Fruit fly (Drosophila melanogaster) whole organism, adult: ENCODE measurements around the gene Exo70.

Source experiments
- CG11617 ChIP-seq: fragments of 200-800 bp; sonication (Bioruptor generic); optimal IDR thresholded peaks from 2 replicates; lab custom pipeline; 2017; ENCODE audit warnings: mild to moderate bottlenecking, missing biosample characterization, missing genetic modification reagents, missing genetic modification characterization
- CG12768 ChIP-seq: fragments of 200-800 bp; sonication (Bioruptor generic); optimal IDR thresholded peaks from 2 replicates; lab custom pipeline; 2017; ENCODE audit warnings: missing biosample characterization, missing genetic modification characterization, mild to moderate bottlenecking, moderate library complexity, missing genetic modification reagents
- CG14711 ChIP-seq: fragments of 200-800 bp; sonication (Bioruptor generic); optimal IDR thresholded peaks from 2 replicates; lab custom pipeline; 2018; ENCODE audit warnings: missing biosample characterization, mild to moderate bottlenecking, missing genetic modification characterization, moderate library complexity
- CG1620 ChIP-seq: fragments of 200-800 bp; sonication (Bioruptor generic); optimal IDR thresholded peaks from 2 replicates; lab custom pipeline; 2016; ENCODE audit warnings: missing biosample characterization, missing genetic modification characterization
- CG33017 ChIP-seq: fragments of 200-800 bp; sonication (Bioruptor generic); optimal IDR thresholded peaks from 2 replicates; lab custom pipeline; 2018; ENCODE audit warnings: missing biosample characterization, mild to moderate bottlenecking, missing genetic modification characterization, moderate library complexity
- CG5204 ChIP-seq: fragments of 200-800 bp; sonication (Bioruptor generic); optimal IDR thresholded peaks from 2 replicates; lab custom pipeline; 2016; ENCODE audit warnings: missing biosample characterization, missing genetic modification characterization
- CG7045 ChIP-seq: fragments of 200-800 bp; sonication (Bioruptor generic); optimal IDR thresholded peaks from 2 replicates; lab custom pipeline; 2017; ENCODE audit warnings: missing biosample characterization, mild to moderate bottlenecking, missing genetic modification characterization
- CG7101 ChIP-seq: fragments of 200-800 bp; sonication (Bioruptor generic); optimal IDR thresholded peaks from 2 replicates; lab custom pipeline; 2018; ENCODE audit warnings: missing biosample characterization, mild to moderate bottlenecking, missing genetic modification characterization, moderate library complexity
- Clk ChIP-seq: fragments of 200-800 bp; sonication (Bioruptor generic); optimal IDR thresholded peaks from 2 replicates; lab custom pipeline; 2017; ENCODE audit warnings: missing biosample characterization, missing genetic modification characterization
- Crg-1 ChIP-seq: fragments of 200-800 bp; sonication (Bioruptor generic); optimal IDR thresholded peaks from 2 replicates; lab custom pipeline; 2016; ENCODE audit warnings: missing biosample characterization, missing genetic modification characterization
- Hr96 ChIP-seq: fragments of 200-800 bp; sonication (Bioruptor generic); optimal IDR thresholded peaks from 2 replicates; lab custom pipeline; 2016; ENCODE audit warnings: missing biosample characterization, missing genetic modification characterization
- Mnt ChIP-seq: fragments of 200-800 bp; sonication (Bioruptor generic); optimal IDR thresholded peaks from 2 replicates; lab custom pipeline; 2016; ENCODE audit warnings: missing biosample characterization, mild to moderate bottlenecking, missing genetic modification characterization
- bab1 ChIP-seq: fragments of 200-800 bp; sonication (Bioruptor generic); optimal IDR thresholded peaks from 3 replicates; lab custom pipeline; 2019; ENCODE audit warnings: missing biosample characterization, mild to moderate bottlenecking, missing genetic modification characterization, moderate library complexity
- cic ChIP-seq: fragments of 200-800 bp; sonication (Bioruptor generic); optimal IDR thresholded peaks from 2 replicates; lab custom pipeline; 2017; ENCODE audit warnings: missing biosample characterization, mild to moderate bottlenecking, missing genetic modification characterization, moderate library complexity
- cnc ChIP-seq, 2 experiments: fragments of >200 bp; optimal IDR thresholded peaks; 2 replicates each; lab custom pipeline; 2017
- kay ChIP-seq: fragments of 200-800 bp; sonication (Bioruptor generic); peaks from one replicate; lab custom pipeline; 2016; ENCODE audit warnings: missing biosample characterization, missing genetic modification characterization, borderline replicate concordance
- ovo ChIP-seq: fragments of 200-800 bp; sonication (Bioruptor generic); optimal IDR thresholded peaks from 2 replicates; lab custom pipeline; 2016; ENCODE audit warnings: missing biosample characterization, missing genetic modification characterization
- pad ChIP-seq: fragments of 200-800 bp; sonication (Bioruptor generic); optimal IDR thresholded peaks from 3 replicates; lab custom pipeline; 2017; ENCODE audit warnings: missing biosample characterization, missing genetic modification characterization, mild to moderate bottlenecking, moderate library complexity, missing genetic modification reagents
- tj ChIP-seq: fragments of 200-800 bp; sonication (Bioruptor generic); optimal IDR thresholded peaks from 3 replicates; lab custom pipeline; 2017; ENCODE audit warnings: missing biosample characterization, mild to moderate bottlenecking, missing genetic modification characterization, moderate library complexity
- toe ChIP-seq: fragments of 200-800 bp; sonication (Bioruptor generic); optimal IDR thresholded peaks from 2 replicates; lab custom pipeline; 2016; ENCODE audit warnings: missing biosample characterization, missing genetic modification characterization

The Exo70 gene

DNA sequence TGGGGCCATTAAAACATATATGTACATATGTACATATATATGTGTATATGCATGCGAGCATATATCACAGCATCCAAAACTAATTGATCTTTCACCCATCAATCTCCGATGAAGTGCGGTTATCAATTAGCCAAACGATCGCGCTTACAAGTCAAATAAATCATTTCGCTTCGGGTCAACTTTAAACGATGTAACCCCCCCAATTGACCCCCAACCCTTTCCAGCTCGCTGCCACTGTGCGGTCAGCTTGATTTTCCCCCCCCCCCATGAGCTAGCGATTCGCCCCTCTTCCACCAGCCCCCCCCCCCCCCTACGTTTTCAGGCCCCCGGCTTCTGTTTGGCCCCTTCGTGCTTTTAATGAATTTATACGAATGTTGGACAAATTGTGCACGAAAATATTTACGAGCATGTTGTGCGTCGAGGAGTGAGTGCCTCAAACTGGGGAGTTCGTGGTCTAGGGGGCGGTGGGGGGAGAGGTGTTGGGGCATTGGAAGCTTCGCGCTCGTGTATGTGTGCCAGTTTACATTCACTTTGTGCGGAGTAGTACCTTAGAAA is 8.0 kb downstream of the Exo70 start:
- no peak for TF ChIP-seq CG11617 (GFP tag; lab: Kevin White, UChicago)

DNA sequence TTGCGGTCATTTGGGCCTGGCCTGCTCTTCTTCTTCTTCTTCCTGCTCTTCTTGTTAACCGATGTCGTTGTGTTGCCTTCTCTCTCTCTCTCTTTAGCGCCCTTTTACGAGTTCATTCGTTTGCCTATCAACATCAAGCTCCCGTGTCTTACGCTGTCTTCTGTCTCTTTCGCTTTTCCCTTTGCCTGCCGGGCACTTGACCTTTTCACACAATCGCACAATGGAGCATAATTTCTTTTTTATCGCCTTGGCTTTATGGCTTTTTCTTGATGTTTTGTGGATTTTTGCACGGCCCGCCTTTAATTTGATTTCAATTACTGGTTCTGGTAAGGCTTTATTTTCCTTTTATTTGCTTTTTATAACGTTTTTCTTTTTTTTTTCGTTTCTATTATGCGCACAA is 9.7 kb downstream of the Exo70 start:
- no peak for TF ChIP-seq bab1 (GFP tag; lab: Kevin White, UChicago)

dm6 chr3L:8421808-8422586 is 10.3 kb downstream of the Exo70 start, which contains the start of gene CG32354:
Gene CG32354, minus strand, starts transcription at chr3L:8422205.
- TF ChIP-seq kay (GFP tag; lab: Kevin White, UChicago) (no peak), CG14711 (tag; lab: Kevin White, UChicago) (no peak), cic (GFP tag; lab: Kevin White, UChicago) (peak; percentile 24)

DNA sequence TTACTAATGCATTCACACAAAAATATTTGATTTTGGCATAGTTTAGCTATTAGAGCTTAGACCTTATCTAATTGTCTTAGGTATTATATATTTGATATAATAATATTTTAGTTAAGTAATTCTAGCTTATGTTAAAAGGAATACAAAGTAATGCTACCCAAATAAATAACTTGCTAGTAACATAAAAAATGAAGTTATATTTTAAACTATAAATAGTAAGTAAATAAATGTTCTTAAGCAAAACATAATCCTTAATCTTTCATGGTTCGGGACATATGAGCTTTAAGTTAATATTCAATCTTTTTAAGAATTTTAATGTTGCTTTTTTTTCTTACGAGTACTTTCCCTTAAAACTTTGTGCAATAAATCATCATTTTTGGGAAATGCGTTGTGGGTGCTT is 11.5 kb downstream of the Exo70 start:
- TF ChIP-seq cnc (optimal IDR thresholded peaks at IDR 0.05; lab: Kevin White, UChicago) (no peak), ovo (no peak), pad (no peak), CG7101 (no peak), toe (no peak), CG14711 (tag; lab: Kevin White, UChicago) (no peak), CG11617 (GFP tag; lab: Kevin White, UChicago) (no peak)

dm6 chr3L:8424831-8425336 is 13.2 kb downstream of the Exo70 start, which contains the start of gene Cbl:
Gene Cbl, plus strand, starts transcription at chr3L:8424954.
- TF ChIP-seq cnc (optimal IDR thresholded peaks at IDR 0.05; lab: Kevin White, UChicago) (no peak), Mnt (peak; percentile 39), CG7101 (peak; percentile 11), CG14711 (tag; lab: Kevin White, UChicago) (peak; percentile 18), CG12768 (no peak), pad (peak; percentile 62), ovo (peak; percentile 76), tj (GFP tag; lab: Kevin White, UChicago) (peak; percentile 47), bab1 (GFP tag; lab: Kevin White, UChicago) (peak; percentile 47), cic (GFP tag; lab: Kevin White, UChicago) (peak; percentile 73), toe (no peak)

DNA sequence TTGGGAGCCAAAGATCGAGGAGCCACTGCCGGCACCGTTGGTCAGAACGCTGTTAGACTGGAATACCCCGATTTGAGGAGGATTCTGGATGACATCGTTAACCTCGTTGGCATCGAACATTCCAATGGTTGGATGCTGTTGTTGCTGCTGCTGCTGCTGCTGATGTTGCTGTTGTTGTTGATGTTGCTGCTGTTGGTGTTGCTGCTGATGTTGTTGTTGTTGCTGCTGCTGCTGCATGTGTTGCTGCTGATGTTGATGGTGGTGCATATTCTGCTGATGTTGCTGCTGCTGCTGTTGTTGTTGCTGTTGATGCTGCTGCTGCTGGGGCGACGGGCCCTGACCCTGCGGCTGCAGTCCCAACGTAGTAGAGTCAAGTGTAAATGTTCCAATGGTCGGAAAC is 25.9 kb downstream of the Exo70 start:
- TF ChIP-seq kay (GFP tag; lab: Kevin White, UChicago) (peak; percentile 21), CG1620 (GFP tag; lab: Kevin White, UChicago) (no peak), CG7045 (GFP tag; lab: Kevin White, UChicago) (no peak)

dm6 chr3L:8440079-8440478 is 28.4 kb downstream of the Exo70 start:
- TF ChIP-seq Mnt: no peak
- TF ChIP-seq CG11617 (GFP tag; lab: Kevin White, UChicago): no peak
- no peak for TF ChIP-seq CG7101
- no peak for TF ChIP-seq CG5204 (GFP tag; lab: Kevin White, UChicago)
- TF ChIP-seq ovo: no peak
- TF ChIP-seq CG7045 (GFP tag; lab: Kevin White, UChicago): no peak
- no peak for TF ChIP-seq Hr96 (GFP tag; lab: Kevin White, UChicago)
- TF ChIP-seq bab1 (GFP tag; lab: Kevin White, UChicago): no peak
- TF ChIP-seq cnc (optimal IDR thresholded peaks at IDR 0.05; lab: Kevin White, UChicago): no peak
- no peak for TF ChIP-seq Crg-1 (GFP tag; lab: Kevin White, UChicago)

dm6 chr3L:8440771-8441549 is 29.3 kb downstream of the Exo70 start:
- TF ChIP-seq CG5204 (GFP tag; lab: Kevin White, UChicago): no peak
- no peak for TF ChIP-seq CG14711 (tag; lab: Kevin White, UChicago)
- TF ChIP-seq ovo: peak; percentile 49
- peak; percentile 55 for TF ChIP-seq CG33017 (tag; lab: Kevin White, UChicago)
- no peak for TF ChIP-seq bab1 (GFP tag; lab: Kevin White, UChicago)
- TF ChIP-seq CG11617 (GFP tag; lab: Kevin White, UChicago): peak; percentile 22
- no peak for TF ChIP-seq toe
- no peak for TF ChIP-seq Mnt
- no peak for TF ChIP-seq cnc (optimal IDR thresholded peaks at IDR 0.05; lab: Kevin White, UChicago)
- peak; percentile 61 for TF ChIP-seq CG7045 (GFP tag; lab: Kevin White, UChicago)
- TF ChIP-seq CG12768: peak; percentile 39
- TF ChIP-seq cic (GFP tag; lab: Kevin White, UChicago): no peak
- TF ChIP-seq CG1620 (GFP tag; lab: Kevin White, UChicago): no peak
- TF ChIP-seq kay (GFP tag; lab: Kevin White, UChicago): peak; percentile 96
- peak; percentile 10 for TF ChIP-seq Clk (GFP tag; lab: Kevin White, UChicago)
